Fruit fly (Drosophila melanogaster): ENCODE data around the gene CG6712.

Gene CG6712

DNA sequence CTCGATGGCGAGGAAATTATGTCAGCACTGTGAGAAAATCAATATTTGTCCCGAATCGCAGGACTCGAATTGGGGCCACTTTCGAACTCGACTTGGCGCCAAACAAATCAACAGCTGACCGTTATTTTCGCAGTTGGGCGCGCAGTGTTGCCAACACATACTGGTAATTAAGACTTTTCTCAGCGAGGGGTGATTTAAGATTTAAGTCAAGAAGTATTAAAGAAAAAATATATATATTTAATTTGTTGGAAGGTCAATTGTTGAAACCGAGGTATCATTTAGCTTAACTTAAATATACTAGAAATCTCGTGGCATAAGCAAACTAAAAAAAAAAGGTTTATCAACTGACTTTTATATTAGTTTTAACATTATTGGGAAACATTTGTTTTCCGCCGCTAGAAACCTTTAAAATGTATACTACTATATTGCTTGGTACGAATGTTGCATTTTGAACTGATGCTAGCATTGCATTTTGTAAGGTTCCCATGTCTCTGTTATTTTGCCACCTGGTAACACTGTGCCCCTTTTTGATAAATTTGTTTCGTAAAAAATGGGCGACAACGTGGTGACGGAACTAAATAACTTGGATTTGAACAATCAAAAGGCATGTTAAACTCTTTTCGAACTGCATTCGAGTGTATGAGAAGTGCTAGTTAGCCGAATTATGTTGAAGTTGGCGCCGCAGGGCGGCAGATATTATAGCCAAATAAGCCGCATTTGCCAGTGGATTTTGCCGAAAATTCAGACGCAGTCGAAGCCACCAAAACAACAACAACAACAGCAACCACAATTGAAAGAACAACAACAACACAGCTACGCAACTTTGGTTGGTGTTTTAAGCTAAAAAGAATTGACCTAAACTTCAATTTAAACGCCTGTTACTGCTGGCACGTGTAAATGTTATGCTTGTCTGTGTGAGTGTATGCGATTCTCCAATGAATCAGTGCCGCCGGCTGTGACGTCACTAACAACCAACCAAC lies 7.2 kb upstream of the CG6712 start, which contains the start of the genes Patsas and ThrRS (continued):
- peak; percentile 86 for TF ChIP-seq CG14441 (GFP tag; IDR thresholded peaks at IDR 0.05)
- peak; percentile 62 for TF ChIP-seq zfh2 (GFP tag; optimal IDR thresholded peaks at IDR 0.05)
- peak; percentile 90 for TF ChIP-seq lab (GFP tag; optimal IDR thresholded peaks at IDR 0.05)
- no peak for TF ChIP-seq pros (GFP tag; optimal IDR thresholded peaks at IDR 0.05)
- peak; percentile 96 for TF ChIP-seq sens (GFP tag)
- peak; percentile 98 for TF ChIP-seq zen (tag; optimal IDR thresholded peaks at IDR 0.05)
- TF ChIP-seq Hr3 (GFP tag; optimal IDR thresholded peaks at IDR 0.05), result peak; percentile 90
- 0 out of 3 replicates have a peak, but pooled peaks have one; percentile 51 for TF ChIP-seq CG11560 (tag; IDR thresholded peaks at IDR 0.05)
- TF ChIP-seq dimm (GFP tag; IDR thresholded peaks at IDR 0.05), result peak; percentile 53
- peak; percentile 86 for TF ChIP-seq caup (GFP tag; optimal IDR thresholded peaks at IDR 0.05; ENCODE audit: severe bottlenecking)
- TF ChIP-seq cad (GFP tag; optimal IDR thresholded peaks at IDR 0.05), result no peak
- peak; percentile 95 for TF ChIP-seq row (GFP tag; IDR thresholded peaks at IDR 0.05)
- peak; percentile 72 for TF ChIP-seq D19B (GFP tag; optimal IDR thresholded peaks at IDR 0.05)
- TF ChIP-seq GATAe (GFP tag; conservative IDR thresholded peaks at IDR 0.05), result peak; percentile 47
- no peak for TF ChIP-seq inv (GFP tag; IDR thresholded peaks at IDR 0.05; ENCODE audit: partially characterized antibody)
- TF ChIP-seq kah (GFP tag; optimal IDR thresholded peaks at IDR 0.05), result peak; percentile 37
- TF ChIP-seq ase (GFP tag; IDR thresholded peaks at IDR 0.05), result peak; percentile 71; the same call in 2 of the 3 replicates
- TF ChIP-seq CG4360 (GFP tag; IDR thresholded peaks at IDR 0.05), result peak; percentile 90
- peak; percentile 81 for TF ChIP-seq E2f1 (GFP tag; IDR thresholded peaks at IDR 0.05)
- peak; percentile 71 for TF ChIP-seq Dad (GFP tag; optimal IDR thresholded peaks at IDR 0.05)
- TF ChIP-seq Neu2 (GFP tag; optimal IDR thresholded peaks at IDR 0.05; ENCODE audit: borderline replicate concordance), result no peak
- TF ChIP-seq CG9609 (GFP tag; optimal IDR thresholded peaks at IDR 0.05), result peak; percentile 52
- peak; percentile 54 for TF ChIP-seq Mad (GFP tag; optimal IDR thresholded peaks at IDR 0.05)
- TF ChIP-seq HLH3B (GFP tag; IDR thresholded peaks at IDR 0.05), result peak; percentile 81
- peak; percentile 70 for TF ChIP-seq D19A (tag; optimal IDR thresholded peaks at IDR 0.05)
- peak; percentile 76 for TF ChIP-seq CG17328 (GFP tag; IDR thresholded peaks at IDR 0.05)
- peak; percentile 67 for TF ChIP-seq pum (GFP tag; optimal IDR thresholded peaks at IDR 0.05)
- peak; percentile 71 for TF ChIP-seq CG14050 (GFP tag; IDR thresholded peaks at IDR 0.05)
- TF ChIP-seq Bgb (GFP tag; IDR thresholded peaks at IDR 0.05; ENCODE audit: partially characterized antibody), result no peak
- no peak for TF ChIP-seq eve (GFP tag; optimal IDR thresholded peaks at IDR 0.05)
- TF ChIP-seq ems (GFP tag; optimal IDR thresholded peaks at IDR 0.05), result peak; percentile 74
- TF ChIP-seq ash1 (GFP tag; optimal IDR thresholded peaks at IDR 0.05), result no peak
- no peak for TF ChIP-seq dmrt99B (tag; optimal IDR thresholded peaks at IDR 0.05)
- peak; percentile 92 for TF ChIP-seq Dek (tag; optimal IDR thresholded peaks at IDR 0.05)
- peak; percentile 65 for TF ChIP-seq YL-1 (GFP tag; optimal IDR thresholded peaks at IDR 0.05)
- TF ChIP-seq CG10209 (GFP tag; optimal IDR thresholded peaks at IDR 0.05), result peak; percentile 86
- no peak; the same call in 1 of the 2 replicates for TF ChIP-seq Ravus (GFP tag; IDR thresholded peaks at IDR 0.05)
- TF ChIP-seq CG2199 (GFP tag; IDR thresholded peaks at IDR 0.05), result peak; percentile 64; the same call in 1 of the 3 replicates
- TF ChIP-seq CG3726 (GFP tag; IDR thresholded peaks at IDR 0.05), result peak; percentile 72; the same call in 2 of the 3 replicates
- peak; percentile 46 for TF ChIP-seq CG1647 (GFP tag; optimal IDR thresholded peaks at IDR 0.05)
- TF ChIP-seq ttk (GFP tag; IDR thresholded peaks at IDR 0.05), result peak; percentile 76
- TF ChIP-seq Side (GFP tag; optimal IDR thresholded peaks at IDR 0.05), result peak; percentile 49
- TF ChIP-seq CG7357 (GFP tag; IDR thresholded peaks at IDR 0.05), result peak; percentile 97
- peak; percentile 94 for TF ChIP-seq nmo (GFP tag; optimal IDR thresholded peaks at IDR 0.05)
- peak; percentile 80 for TF ChIP-seq Awh (GFP tag; IDR thresholded peaks at IDR 0.05)
- peak; percentile 76 for TF ChIP-seq ap (GFP tag; IDR thresholded peaks at IDR 0.05)
- TF ChIP-seq Ets65A (GFP tag), result peak; percentile 99
- TF ChIP-seq HHEX (GFP tag; optimal IDR thresholded peaks at IDR 0.05), result peak; percentile 81
- peak; percentile 65 for TF ChIP-seq sqz (GFP tag; optimal IDR thresholded peaks at IDR 0.05)

Measured in whole organism, embryonic.